Worm (Caenorhabditis elegans) whole organism, L4/young adult: ENCODE measurements around the gene grl-17.

Experiments
- W03F9.2 ChIP-seq: fragments of 150-350 bp; optimal IDR thresholded peaks from 2 replicates; lab custom pipeline; 2014; ENCODE audit warnings: missing biosample characterization, missing genetic modification characterization
- dao-5 ChIP-seq: sonication (generic microtip); optimal IDR thresholded peaks from 2 replicates; lab custom pipeline; 2016; ENCODE audit warnings: missing genotype, missing genetic modification characterization, moderate library complexity, missing compliant biosample characterization
- him-1 ChIP-seq: sonication (generic microtip); optimal IDR thresholded peaks from 2 replicates; lab custom pipeline; 2016; ENCODE audit warnings: missing genotype, missing genetic modification reagents, missing genetic modification characterization, missing compliant biosample characterization

Gene grl-17

DNA sequence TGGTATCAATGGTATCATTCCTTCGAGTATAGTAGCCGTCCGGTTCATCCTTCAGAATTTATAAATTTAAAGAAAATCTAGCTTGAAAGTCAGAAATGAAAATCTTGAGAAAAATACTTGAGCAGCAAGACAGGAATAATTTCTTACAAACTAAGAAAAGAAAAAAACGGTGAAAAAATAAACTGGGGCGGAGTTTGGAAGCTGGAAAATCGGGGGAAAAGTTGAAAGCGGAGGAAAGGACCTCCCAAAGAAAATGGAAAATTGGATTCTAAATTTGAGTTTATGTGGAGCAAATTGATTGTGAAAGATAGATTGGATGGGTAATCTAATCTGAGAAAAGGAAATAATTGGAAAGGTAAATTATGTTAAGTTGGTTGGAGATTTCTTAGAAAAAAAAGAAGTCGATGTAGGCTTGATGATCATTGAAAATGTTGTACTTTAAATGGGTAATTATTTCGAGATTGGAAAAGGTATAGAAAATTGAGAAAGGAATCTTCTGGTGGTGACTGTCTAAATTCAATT lies 27.6 kb downstream of the grl-17 start, which contains the start of gene frpr-5:
Gene frpr-5, minus strand, starts transcription at position 51 of the 522 bp plus-strand sequence.
- TF ChIP-seq him-1 (tag; lab: Kevin White, UChicago) (no peak), dao-5 (no peak), W03F9.2 (tag; lab: Kevin White, UChicago) (no peak)

DNA sequence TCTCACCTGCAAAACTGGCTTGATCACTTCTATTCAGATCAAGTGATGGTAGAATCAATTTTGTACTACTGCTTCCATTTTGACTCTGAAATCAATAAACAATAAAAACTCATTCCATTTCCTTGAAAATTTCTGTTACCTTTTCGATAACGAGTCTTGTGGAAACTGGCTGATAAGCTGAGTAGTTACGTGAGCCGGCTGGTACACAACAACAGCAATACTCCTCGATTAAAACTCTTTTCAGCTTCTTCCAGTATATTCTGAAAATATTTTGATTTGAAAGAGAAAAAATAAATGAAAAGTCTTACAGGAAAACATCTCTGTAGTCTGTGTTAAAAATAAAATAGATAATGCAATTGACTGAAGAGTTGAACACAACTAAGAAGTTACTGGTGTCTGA lies 31.3 kb downstream of the grl-17 start:
- TF ChIP-seq W03F9.2 (tag; lab: Kevin White, UChicago) (no peak), him-1 (tag; lab: Kevin White, UChicago) (no peak), dao-5 (no peak)

DNA sequence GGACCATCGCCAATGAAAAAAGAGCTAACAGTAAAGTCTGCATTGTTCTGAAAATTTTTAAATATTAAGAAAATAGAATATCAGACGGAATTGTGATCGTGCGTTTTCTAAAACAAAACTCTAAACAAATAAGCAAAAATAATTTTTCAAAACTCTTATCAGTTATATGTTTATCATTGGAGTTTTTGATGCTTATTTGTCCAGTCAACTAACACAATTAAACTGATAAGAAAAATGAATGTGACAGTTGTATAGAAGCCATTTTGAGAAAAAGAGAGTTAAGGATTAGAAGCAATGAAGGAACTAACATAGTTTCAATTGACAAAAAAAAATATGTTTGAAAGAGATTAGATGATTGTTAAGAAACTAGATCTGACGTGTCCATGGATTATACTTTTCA lies 33.0 kb downstream of the grl-17 start, which contains the start of gene ttr-44:
Gene ttr-44, minus strand, starts transcription at position 47 of the 400 bp plus-strand sequence.
- TF ChIP-seq him-1 (tag; lab: Kevin White, UChicago) (no peak), dao-5 (no peak), W03F9.2 (tag; lab: Kevin White, UChicago) (no peak)

DNA sequence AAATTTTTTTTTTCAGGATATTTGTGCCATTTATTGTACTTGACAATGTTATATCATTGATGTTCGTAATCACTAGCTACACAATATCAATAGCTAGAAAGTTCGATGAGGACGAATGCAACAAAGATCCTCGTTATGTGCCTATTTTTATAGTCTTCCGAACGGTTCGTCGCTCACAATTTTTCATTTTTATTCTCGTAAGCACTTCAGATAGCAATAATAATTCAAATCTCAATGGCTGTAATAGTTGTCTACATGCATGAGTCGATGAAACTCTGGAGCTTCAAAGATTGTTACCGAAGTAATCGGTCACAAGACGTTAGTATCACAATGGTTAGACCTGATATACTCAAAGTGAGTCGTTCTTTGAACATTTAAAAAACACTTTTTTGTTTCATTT lies 34.6 kb downstream of the grl-17 start:
- no peak for TF ChIP-seq him-1 (tag; lab: Kevin White, UChicago)
- no peak for TF ChIP-seq W03F9.2 (tag; lab: Kevin White, UChicago)
- TF ChIP-seq dao-5 = no peak

DNA sequence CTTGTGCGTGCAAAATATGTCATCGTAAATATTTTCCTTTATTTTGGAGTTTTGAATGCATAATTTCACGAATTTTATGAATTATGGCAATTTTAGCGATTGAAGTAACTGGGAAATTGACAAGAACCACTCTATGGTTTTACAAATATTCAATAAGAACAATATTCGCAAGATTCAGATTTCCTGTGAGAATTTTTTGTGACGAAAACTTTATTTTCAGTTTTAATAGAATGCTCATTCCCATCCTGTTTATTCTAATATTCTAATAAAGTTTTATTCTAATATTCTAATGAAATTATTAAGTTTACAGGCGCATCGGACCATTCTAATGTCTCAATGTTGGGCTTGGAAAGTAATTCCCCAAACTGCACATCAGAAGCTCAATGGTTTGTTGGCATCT lies 40.5 kb downstream of the grl-17 start, which contains the start of gene R11G10.3:
Gene R11G10.3, plus strand, starts transcription at position 301 of the 400 bp plus-strand sequence.
- TF ChIP-seq W03F9.2 (tag; lab: Kevin White, UChicago) (no peak), dao-5 (no peak), him-1 (tag; lab: Kevin White, UChicago) (no peak)

DNA sequence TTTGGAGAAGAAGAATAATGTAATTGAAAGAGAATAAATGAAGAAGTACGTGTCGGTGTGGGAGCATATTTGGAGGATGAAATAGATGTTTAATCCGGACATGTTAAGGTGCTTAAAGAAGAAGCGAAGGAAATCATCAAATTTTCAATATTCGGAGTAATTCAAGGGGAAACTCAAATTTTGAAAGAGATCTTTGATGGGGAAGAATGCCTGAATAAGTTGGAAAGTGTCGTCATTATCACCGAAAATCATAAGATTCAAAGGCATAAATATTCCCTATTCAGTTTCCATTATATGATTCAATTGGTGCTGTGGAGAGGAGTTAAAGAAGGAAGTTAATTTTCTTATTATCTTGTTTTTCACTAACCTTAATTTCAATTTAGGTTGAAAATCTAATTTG lies 48.6 kb downstream of the grl-17 start, which contains the start of gene semi-1:
Gene semi-1, minus strand, starts transcription at position 101 of the 400 bp plus-strand sequence.
- TF ChIP-seq him-1 (tag; lab: Kevin White, UChicago) (no peak), dao-5 (no peak), W03F9.2 (tag; lab: Kevin White, UChicago) (no peak)

DNA sequence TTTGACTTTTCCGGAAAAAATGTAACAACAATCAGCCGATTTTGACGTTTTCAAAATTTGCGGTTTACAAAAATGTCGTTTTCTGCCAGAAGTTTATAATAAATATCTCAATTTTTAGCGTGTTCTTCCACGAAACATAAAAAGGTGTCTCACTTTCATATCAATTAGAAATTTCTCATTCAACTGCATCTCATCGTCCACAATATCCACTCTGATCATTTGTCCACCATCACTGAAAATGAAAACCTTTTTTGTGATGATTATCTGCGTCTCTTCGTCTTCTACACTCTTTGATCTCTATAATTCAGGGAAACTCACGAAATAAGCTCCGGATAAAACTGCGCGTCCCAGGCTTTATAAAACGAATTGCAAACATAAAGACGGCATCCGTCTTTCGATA lies 51.2 kb downstream of the grl-17 start:
- TF ChIP-seq W03F9.2 (tag; lab: Kevin White, UChicago) = no peak
- no peak for TF ChIP-seq dao-5
- TF ChIP-seq him-1 (tag; lab: Kevin White, UChicago) = no peak
